Fruit fly (Drosophila melanogaster) whole organism, embryonic: Measurements from ENCODE around the gene CG2256.

Experiments used
- ATbp ChIP-seq: fragments of 200-800 bp; sonication (Bioruptor generic); optimal IDR thresholded peaks from 2 replicates; lab custom pipeline; 2017; ENCODE audit warnings: missing biosample characterization, mild to moderate bottlenecking, missing genetic modification characterization, missing genetic modification reagents
- Atf-2 ChIP-seq: fragments of 200-800 bp; sonication (Bioruptor generic); optimal IDR thresholded peaks from 2 replicates; lab custom pipeline; 2016; ENCODE audit warnings: missing biosample characterization, missing genetic modification characterization
- B-H2 ChIP-seq: fragments of 200-800 bp; sonication (Bioruptor generic); optimal IDR thresholded peaks from 2 replicates; lab custom pipeline; 2018; ENCODE audit warnings: missing biosample characterization, mild to moderate bottlenecking, missing genetic modification characterization
- Bgb ChIP-seq: fragments of 200-800 bp; sonication (Bioruptor generic); IDR thresholded peaks from 2 replicates; pipeline ENCODE4 v1.3.6; 2022; ENCODE audit warnings: missing biosample characterization, missing genetic modification characterization; ENCODE audit not compliant: partially characterized antibody
- CG10321 ChIP-seq: fragments of 200-800 bp; sonication (Bioruptor generic); IDR thresholded peaks from 2 replicates; pipeline ENCODE4 v1.3.6; 2022; ENCODE audit warnings: missing biosample characterization, missing genetic modification characterization
- CG10462 ChIP-seq: fragments of 200-800 bp; sonication (Bioruptor generic); optimal IDR thresholded peaks from 2 replicates; lab custom pipeline; 2016; ENCODE audit warnings: missing biosample characterization, missing genetic modification characterization
- CG12104 ChIP-seq: fragments of 200-800 bp; sonication (Bioruptor generic); optimal IDR thresholded peaks from 3 replicates; lab custom pipeline; 2016; ENCODE audit warnings: missing biosample characterization, missing genetic modification characterization
- CG14441 ChIP-seq: fragments of 200-800 bp; sonication (Bioruptor generic); IDR thresholded peaks from 2 replicates; pipeline ENCODE4 v1.3.6; 2022; ENCODE audit warnings: missing biosample characterization, missing genetic modification characterization
- CG14667 ChIP-seq: fragments of 200-800 bp; sonication (Bioruptor generic); IDR thresholded peaks from 2 replicates; pipeline ENCODE4 v1.3.6; 2022; ENCODE audit warnings: missing biosample characterization, missing genetic modification characterization
- CG1647 ChIP-seq: fragments of 200-800 bp; sonication (Bioruptor generic); optimal IDR thresholded peaks from 3 replicates; lab custom pipeline; 2016; ENCODE audit warnings: missing biosample characterization, missing genetic modification characterization
- CG17359 ChIP-seq: fragments of 200-800 bp; sonication (Bioruptor generic); optimal IDR thresholded peaks from 3 replicates; lab custom pipeline; 2018; ENCODE audit warnings: missing biosample characterization, mild to moderate bottlenecking, missing genetic modification characterization, moderate library complexity
- CG18476 ChIP-seq: fragments of 200-800 bp; sonication (Bioruptor generic); optimal IDR thresholded peaks from 2 replicates; lab custom pipeline; 2016; ENCODE audit warnings: missing biosample characterization, mild to moderate bottlenecking, missing genetic modification characterization
- CG2678 ChIP-seq: fragments of 200-800 bp; sonication (Bioruptor generic); optimal IDR thresholded peaks from 3 replicates; lab custom pipeline; 2019; ENCODE audit warnings: missing biosample characterization, mild to moderate bottlenecking, missing genetic modification characterization, moderate library complexity
- CG3726 ChIP-seq: fragments of 200-800 bp; sonication (Bioruptor generic); IDR thresholded peaks from 3 replicates; pipeline ENCODE4, ENCODE4 v1.3.6; 2022; ENCODE audit warnings: missing biosample characterization, missing genetic modification characterization
- CG3995 ChIP-seq: fragments of 200-800 bp; sonication (Bioruptor generic); optimal IDR thresholded peaks from 3 replicates; lab custom pipeline; 2016; ENCODE audit warnings: missing biosample characterization, missing genetic modification characterization
- CG6683 ChIP-seq: fragments of 200-800 bp; sonication (Bioruptor generic); optimal IDR thresholded peaks from 2 replicates; lab custom pipeline; 2017; ENCODE audit warnings: missing biosample characterization, mild to moderate bottlenecking, missing genetic modification characterization, missing genetic modification reagents
- CG6791 ChIP-seq: fragments of 200-800 bp; sonication (Bioruptor generic); IDR thresholded peaks from 3 replicates; pipeline ENCODE4 v1.3.6; 2022; ENCODE audit warnings: missing biosample characterization, missing genetic modification characterization; ENCODE audit not compliant: partially characterized antibody
- CG6854 ChIP-seq: fragments of 200-800 bp; sonication (Bioruptor generic); optimal IDR thresholded peaks from 3 replicates; lab custom pipeline; 2017; ENCODE audit warnings: missing biosample characterization, mild to moderate bottlenecking, missing genetic modification characterization
- CG7839 ChIP-seq: fragments of 200-800 bp; sonication (Bioruptor generic); optimal IDR thresholded peaks from 3 replicates; lab custom pipeline; 2018; ENCODE audit warnings: missing biosample characterization, mild to moderate bottlenecking, missing genetic modification characterization, moderate library complexity
- CG9609 ChIP-seq: fragments of 200-800 bp; sonication (Bioruptor generic); optimal IDR thresholded peaks from 3 replicates; lab custom pipeline; 2016; ENCODE audit warnings: missing biosample characterization, missing genetic modification characterization
- CG9797 ChIP-seq: fragments of 200-800 bp; sonication (Bioruptor generic); optimal IDR thresholded peaks from 3 replicates; lab custom pipeline; 2018; ENCODE audit warnings: missing biosample characterization, mild to moderate bottlenecking, missing genetic modification characterization
- CkIIα-i1 ChIP-seq: fragments of 200-800 bp; sonication (Bioruptor generic); IDR thresholded peaks from 2 replicates; pipeline ENCODE4 v1.3.6; 2022; ENCODE audit warnings: missing biosample characterization, missing genetic modification characterization
- D ChIP-seq, 2 experiments: fragments of 200-800 bp in 1 of 2; fragments of >200 bp in 1 of 2; sonication (Bioruptor generic) in 1 of 2; optimal IDR thresholded peaks; 2 replicates in 1 of 2; 3 replicates in 1 of 2; lab custom pipeline; 2017; ENCODE audit warnings: mild to moderate bottlenecking in 1 of 2, missing biosample characterization in 1 of 2, missing genetic modification characterization in 1 of 2, missing genetic modification reagents in 1 of 2
- Dad ChIP-seq: fragments of 200-800 bp; sonication (Bioruptor generic); optimal IDR thresholded peaks from 3 replicates; lab custom pipeline; 2016; ENCODE audit warnings: missing biosample characterization, missing genetic modification characterization
- Drgx ChIP-seq: fragments of 200-800 bp; sonication (Bioruptor generic); IDR thresholded peaks from 2 replicates; pipeline ENCODE4 v1.3.6; 2022; ENCODE audit warnings: missing biosample characterization, missing genetic modification characterization
- HHEX ChIP-seq: fragments of 200-800 bp; sonication (Bioruptor generic); optimal IDR thresholded peaks from 3 replicates; lab custom pipeline; 2017; ENCODE audit warnings: missing biosample characterization, mild to moderate bottlenecking, missing genetic modification characterization, missing genetic modification reagents
- NC2β ChIP-seq: fragments of 200-800 bp; sonication (Bioruptor generic); optimal IDR thresholded peaks from 2 replicates; lab custom pipeline; 2016; ENCODE audit warnings: missing biosample characterization, missing genetic modification characterization
- Rx ChIP-seq: fragments of 200-800 bp; sonication (Bioruptor generic); IDR thresholded peaks from 2 replicates; pipeline ENCODE4 v1.3.6; 2022; ENCODE audit warnings: missing biosample characterization, missing genetic modification characterization
- Trl ChIP-seq, 3 experiments: fragments of >200 bp in 2 of 3; fragments of 200-800 bp in 1 of 3; sonication (Bioruptor generic) in 1 of 3; optimal IDR thresholded peaks; 2 replicates in 1 of 3; 3 replicates in 2 of 3; lab custom pipeline; 2016 to 2017; ENCODE audit warnings: missing biosample characterization in 1 of 3, missing genetic modification characterization in 1 of 3
- bcd ChIP-seq: fragments of 200-800 bp; sonication (Bioruptor generic); optimal IDR thresholded peaks from 2 replicates; lab custom pipeline; 2017; ENCODE audit warnings: missing biosample characterization, mild to moderate bottlenecking, missing genetic modification characterization
- ci ChIP-seq: fragments of 200-800 bp; sonication (Bioruptor generic); IDR thresholded peaks from 3 replicates; pipeline ENCODE4 v1.3.6; 2022; ENCODE audit warnings: missing biosample characterization, missing genetic modification characterization
- dm ChIP-seq: fragments of 200-800 bp; sonication (Bioruptor generic); optimal IDR thresholded peaks from 3 replicates; lab custom pipeline; 2016; ENCODE audit warnings: missing biosample characterization, missing genetic modification characterization
- ems ChIP-seq: fragments of 200-800 bp; sonication (Bioruptor generic); optimal IDR thresholded peaks from 3 replicates; lab custom pipeline; 2016; ENCODE audit warnings: missing biosample characterization, missing genetic modification characterization
- fd102C ChIP-seq: fragments of 200-800 bp; sonication (Bioruptor generic); optimal IDR thresholded peaks from 2 replicates; lab custom pipeline; 2018; ENCODE audit warnings: missing biosample characterization, mild to moderate bottlenecking, missing genetic modification characterization, moderate library complexity
- gce ChIP-seq: fragments of 200-800 bp; sonication (Bioruptor generic); IDR thresholded peaks from 3 replicates; pipeline ENCODE4 v1.3.6; 2022; ENCODE audit warnings: missing biosample characterization, missing genetic modification characterization
- gem ChIP-seq: fragments of 200-800 bp; sonication (Bioruptor generic); optimal IDR thresholded peaks from 2 replicates; lab custom pipeline; 2019; ENCODE audit warnings: missing biosample characterization, mild to moderate bottlenecking, missing genetic modification characterization, moderate library complexity
- ind ChIP-seq: fragments of 200-800 bp; sonication (Bioruptor generic); optimal IDR thresholded peaks from 3 replicates; lab custom pipeline; 2016; ENCODE audit warnings: missing biosample characterization, missing genetic modification characterization
- inv ChIP-seq: fragments of 200-800 bp; sonication (Bioruptor generic); IDR thresholded peaks from 2 replicates; pipeline ENCODE4 v1.3.6; 2022; ENCODE audit warnings: missing biosample characterization, missing genetic modification characterization; ENCODE audit not compliant: partially characterized antibody
- kah ChIP-seq: fragments of 200-800 bp; sonication (Bioruptor generic); optimal IDR thresholded peaks from 2 replicates; lab custom pipeline; 2018; ENCODE audit warnings: missing biosample characterization, mild to moderate bottlenecking, missing genetic modification characterization
- knrl ChIP-seq: fragments of 200-800 bp; sonication (Bioruptor generic); IDR thresholded peaks from 3 replicates; pipeline ENCODE4 v1.3.6; 2022; ENCODE audit warnings: missing biosample characterization, missing genetic modification characterization; ENCODE audit not compliant: partially characterized antibody
- pb ChIP-seq: fragments of 200-800 bp; sonication (Bioruptor generic); optimal IDR thresholded peaks from 3 replicates; lab custom pipeline; 2016; ENCODE audit warnings: missing biosample characterization, missing genetic modification characterization
- pros ChIP-seq: fragments of 200-800 bp; sonication (Bioruptor generic); optimal IDR thresholded peaks from 3 replicates; lab custom pipeline; 2019; ENCODE audit warnings: missing biosample characterization, mild to moderate bottlenecking, missing genetic modification characterization, moderate library complexity
- salm ChIP-seq: fragments of 200-800 bp; sonication (Bioruptor generic); optimal IDR thresholded peaks from 2 replicates; lab custom pipeline; 2018; ENCODE audit warnings: missing biosample characterization, mild to moderate bottlenecking, missing genetic modification characterization
- sima ChIP-seq: fragments of 200-800 bp; sonication (Bioruptor generic); optimal IDR thresholded peaks from 2 replicates; lab custom pipeline; 2016; ENCODE audit warnings: missing biosample characterization, missing genetic modification characterization
- sisA ChIP-seq: fragments of 200-800 bp; sonication (Bioruptor generic); IDR thresholded peaks from 2 replicates; pipeline ENCODE4 v1.3.6; 2022; ENCODE audit warnings: missing biosample characterization, missing genetic modification characterization
- slou ChIP-seq: fragments of 200-800 bp; sonication (Bioruptor generic); optimal IDR thresholded peaks from 3 replicates; lab custom pipeline; 2016; ENCODE audit warnings: missing biosample characterization, missing genetic modification characterization
- ssp ChIP-seq: fragments of 200-800 bp; sonication (Bioruptor generic); IDR thresholded peaks from 2 replicates; pipeline ENCODE4 v1.3.6; 2022; ENCODE audit warnings: missing biosample characterization, missing genetic modification characterization
- trem ChIP-seq: fragments of 200-800 bp; optimal IDR thresholded peaks from 3 replicates; lab custom pipeline; 2019; ENCODE audit warnings: missing biosample characterization, mild to moderate bottlenecking, missing genetic modification characterization, moderate library complexity
- unc-4 ChIP-seq: fragments of 200-800 bp; sonication (Bioruptor generic); IDR thresholded peaks from 2 replicates; pipeline ENCODE4 v1.3.6; 2022; ENCODE audit warnings: missing biosample characterization, missing genetic modification characterization; ENCODE audit not compliant: partially characterized antibody
- yki ChIP-seq: fragments of >200 bp; optimal IDR thresholded peaks from 3 replicates; lab custom pipeline; 2018

Gene CG2256

DNA sequence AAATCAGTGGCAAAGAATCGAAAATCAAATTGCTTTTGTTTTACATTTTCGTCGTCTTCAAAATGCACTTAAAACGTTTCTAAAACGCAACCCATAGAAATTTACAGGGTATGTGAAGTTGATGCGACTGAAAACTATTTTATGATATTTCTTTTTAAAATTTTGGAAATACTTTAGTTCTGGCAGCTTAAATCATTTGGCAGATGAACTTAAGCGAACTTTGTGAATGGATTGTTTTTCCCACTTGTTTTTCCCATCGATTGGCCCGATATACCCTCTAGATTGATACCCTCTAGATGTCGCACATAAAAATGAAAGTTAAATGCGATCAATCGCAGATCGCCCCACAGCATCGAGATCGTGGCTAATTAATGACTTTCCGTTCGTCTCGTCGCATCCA, 39.1 kb upstream of the CG2256 start:
- TF ChIP-seq D (optimal IDR thresholded peaks at IDR 0.05; lab: Kevin White, UChicago) (no peak), D (GFP tag; optimal IDR thresholded peaks at IDR 0.05; lab: Kevin White, UChicago) (peak; percentile 63), ATbp (GFP tag; lab: Kevin White, UChicago) (peak; percentile 83), CG14441 (peak; percentile 46; the same call in 1 of the 2 replicates), B-H2 (GFP tag; lab: Kevin White, UChicago) (no peak), CG10321 (GFP tag; lab: Robert Waterston, UW) (no peak), sima (GFP tag; lab: Kevin White, UChicago) (no peak), CG17359 (tag; lab: Kevin White, UChicago) (peak; percentile 81), NC2β (GFP tag; lab: Kevin White, UChicago) (peak; percentile 46), CG9609 (GFP tag; lab: Kevin White, UChicago) (peak; percentile 9), gce (GFP tag; lab: Robert Waterston, UW) (peak; percentile 61; the same call in 1 of the 3 replicates), bcd (GFP tag; lab: Kevin White, UChicago) (peak; percentile 18), kah (GFP tag; lab: Kevin White, UChicago) (no peak), Bgb (GFP tag; lab: Robert Waterston, UW) (no peak), ems (GFP tag; lab: Kevin White, UChicago) (peak; percentile 33), Dad (GFP tag; lab: Kevin White, UChicago) (no peak), yki (lab: Kevin White, UChicago) (no peak), CG12104 (GFP tag; lab: Kevin White, UChicago) (no peak), pb (GFP tag; lab: Kevin White, UChicago) (no peak), salm (tag; lab: Kevin White, UChicago) (peak; percentile 21), Trl (optimal IDR thresholded peaks at IDR 0.05; lab: Kevin White, UChicago) (no peak), Trl (GFP tag; optimal IDR thresholded peaks at IDR 0.05; lab: Kevin White, UChicago) (peak; percentile 21), CG6791 (GFP tag; lab: Robert Waterston, UW) (no peak), trem (tag; lab: Kevin White, UChicago) (peak; percentile 40), CG10462 (peak; percentile 26), unc-4 (GFP tag; lab: Robert Waterston, UW) (no peak), CG9797 (GFP tag; lab: Kevin White, UChicago) (no peak), CG6683 (GFP tag; lab: Kevin White, UChicago) (no peak), fd102C (no peak), CkIIα-i1 (GFP tag; lab: Robert Waterston, UW) (no peak), ssp (GFP tag; lab: Robert Waterston, UW) (peak; percentile 45), knrl (no peak), CG7839 (tag; lab: Kevin White, UChicago) (peak; percentile 64), sisA (GFP tag; lab: Robert Waterston, UW) (peak; percentile 67), gem (tag; lab: Kevin White, UChicago) (peak; percentile 80), CG3995 (GFP tag; lab: Kevin White, UChicago) (no peak), CG2678 (peak; percentile 64), CG18476 (GFP tag; lab: Kevin White, UChicago) (peak; percentile 57), CG14667 (GFP tag; lab: Robert Waterston, UW) (peak; percentile 40; the same call in 1 of the 2 replicates), ci (GFP tag; lab: Robert Waterston, UW) (peak; percentile 89), pros (GFP tag; lab: Kevin White, UChicago) (no peak), CG6854 (GFP tag; lab: Kevin White, UChicago) (no peak), slou (GFP tag; lab: Kevin White, UChicago) (no peak), dm (GFP tag; lab: Kevin White, UChicago) (no peak), Atf-2 (GFP tag; lab: Kevin White, UChicago) (no peak), CG1647 (GFP tag; lab: Kevin White, UChicago) (no peak), inv (GFP tag; lab: Robert Waterston, UW) (no peak), Rx (GFP tag; lab: Robert Waterston, UW) (peak; percentile 59; the same call in 1 of the 2 replicates), Drgx (no peak), HHEX (GFP tag; lab: Kevin White, UChicago) (peak; percentile 17), ind (GFP tag; lab: Kevin White, UChicago) (peak; percentile 57), CG3726 (GFP tag; lab: Robert Waterston, UW) (peak; percentile 54; the same call in 1 of the 3 replicates)
